Worm (Caenorhabditis elegans) whole organism, early embryonic: ENCODE measurements around the gene W03A5.6.

Experiments used
- B0310.2 ChIP-seq: sonication (generic microtip); optimal IDR thresholded peaks from 2 replicates; lab custom pipeline; 2016; ENCODE audit warnings: mild to moderate bottlenecking, missing genetic modification characterization, missing compliant biosample characterization
- aly-1 ChIP-seq: sonication (generic microtip); optimal IDR thresholded peaks from 2 replicates; lab custom pipeline; 2016; ENCODE audit warnings: missing genetic modification characterization, missing compliant biosample characterization
- ama-1 ChIP-seq: fragments of 150-350 bp; optimal IDR thresholded peaks from 2 replicates; lab custom pipeline; 2014
- ceh-13 ChIP-seq: fragments of 200-800 bp; sonication (Bioruptor generic); optimal IDR thresholded peaks from 2 replicates; lab custom pipeline; 2018; ENCODE audit warnings: mild to moderate bottlenecking, missing genetic modification characterization, missing compliant biosample characterization
- ets-7 ChIP-seq: sonication (generic microtip); optimal IDR thresholded peaks from 2 replicates; lab custom pipeline; 2016; ENCODE audit warnings: missing genotype, missing genetic modification characterization, missing compliant biosample characterization
- flt-1 ChIP-seq: fragments of 200-800 bp; sonication (Bioruptor generic); IDR thresholded peaks from 2 replicates; pipeline ENCODE4 v1.3.6; 2022; ENCODE audit warnings: missing genetic modification characterization, missing compliant biosample characterization
- hmg-4 ChIP-seq: fragments of 200-800 bp; sonication (Bioruptor generic); optimal IDR thresholded peaks from 2 replicates; lab custom pipeline; 2018; ENCODE audit warnings: mild to moderate bottlenecking, missing genetic modification characterization, missing compliant biosample characterization
- hnd-1 ChIP-seq: sonication (generic microtip); optimal IDR thresholded peaks from 2 replicates; lab custom pipeline; 2016; ENCODE audit warnings: missing genetic modification characterization, missing compliant biosample characterization
- pes-1 ChIP-seq: fragments of 200-800 bp; sonication (Bioruptor generic); IDR thresholded peaks from 2 replicates; pipeline ENCODE4 v1.3.6; 2022; ENCODE audit warnings: missing genetic modification reagents, missing genetic modification characterization, missing compliant biosample characterization
- scrt-1 ChIP-seq: fragments of 200-800 bp; sonication (Bioruptor generic); IDR thresholded peaks from 2 replicates; pipeline ENCODE4 v1.3.6; 2022; ENCODE audit warnings: missing genetic modification characterization, missing compliant biosample characterization
- tbx-11 ChIP-seq: fragments of 200-800 bp; sonication (Bioruptor generic); IDR thresholded peaks from 2 replicates; pipeline ENCODE4 v1.3.6; 2022; ENCODE audit warnings: missing genetic modification characterization, missing compliant biosample characterization
- tra-4 ChIP-seq: sonication (generic microtip); optimal IDR thresholded peaks from 2 replicates; lab custom pipeline; 2017; ENCODE audit warnings: missing genetic modification characterization, missing compliant biosample characterization

ce11 chrIII:5453290-5453689 lies 12.8 kb upstream of the W03A5.6 start, which contains the start of gene F48E8.4:
- TF ChIP-seq tra-4 (tag; lab: Kevin White, UChicago) (no peak), ama-1 (lab: Kevin White, UChicago) (no peak), ets-7 (tag; lab: Kevin White, UChicago) (no peak), pes-1 (no peak), hnd-1 (tag; lab: Kevin White, UChicago) (no peak), tbx-11 (no peak), scrt-1 (no peak), B0310.2 (tag; lab: Kevin White, UChicago) (no peak), ceh-13 (no peak), aly-1 (tag; lab: Kevin White, UChicago) (no peak), hmg-4 (GFP tag; lab: Kevin White, UChicago) (no peak), flt-1 (GFP tag; lab: Robert Waterston, UW) (no peak)
